Worm (Caenorhabditis elegans): ENCODE results near the gene nas-37.

nas-37 gene

ce11 chrX:9948963-9949362, at the start of gene nas-37:
Gene nas-37 (minus strand): TSS chrX:9949063.
- no peak for TF ChIP-seq unc-62 (GFP tag; optimal IDR thresholded peaks at IDR 0.05)

DNA sequence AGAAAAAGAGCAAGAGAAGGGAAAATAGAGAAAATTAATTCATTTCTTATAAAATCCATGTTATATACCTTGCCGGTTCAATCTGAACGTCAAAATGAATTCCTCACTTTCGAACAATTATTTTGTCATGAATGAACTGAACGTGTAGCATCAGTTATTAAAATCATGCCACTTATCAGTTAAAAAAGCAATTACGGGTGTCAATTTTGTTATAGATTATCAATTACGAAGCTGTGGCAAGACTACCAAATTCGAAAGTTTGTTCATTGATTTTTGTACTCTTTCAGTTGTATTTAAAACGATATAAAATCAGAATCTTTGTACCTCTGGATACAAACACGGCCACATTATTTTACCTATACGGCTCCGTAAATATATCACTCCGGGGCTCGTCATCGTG, 48.5 kb upstream of the nas-37 start:
- TF ChIP-seq unc-62 (GFP tag; optimal IDR thresholded peaks at IDR 0.05): no peak

ce11 chrX:9993100-9993499, 44.2 kb upstream of the nas-37 start:
- TF ChIP-seq unc-62 (GFP tag; optimal IDR thresholded peaks at IDR 0.05): no peak

DNA sequence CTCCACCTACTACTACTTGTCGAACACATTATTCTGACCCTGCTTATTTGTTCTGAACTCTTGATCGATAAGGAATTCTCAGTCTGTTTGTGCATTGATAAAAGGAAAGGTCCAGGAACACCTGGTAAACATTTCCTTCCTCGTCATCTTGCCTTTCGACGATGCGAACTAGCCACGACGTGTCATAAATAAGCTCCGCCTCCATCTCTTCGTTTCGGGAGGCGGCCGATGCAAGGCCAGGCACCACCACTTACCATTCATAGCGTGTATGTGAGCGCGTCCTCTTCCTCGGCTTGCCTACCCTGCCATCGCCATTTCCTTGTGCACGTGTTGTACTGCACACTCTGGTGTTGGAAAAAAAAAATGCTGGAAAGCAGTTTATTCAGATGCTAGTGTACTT, 40.0 kb upstream of the nas-37 start:
- no peak for TF ChIP-seq unc-62 (GFP tag; optimal IDR thresholded peaks at IDR 0.05)

ce11 chrX:9987166-9987565, 38.3 kb upstream of the nas-37 start:
- no peak for TF ChIP-seq unc-62 (GFP tag; optimal IDR thresholded peaks at IDR 0.05)

- no peak for TF ChIP-seq unc-62 (GFP tag; optimal IDR thresholded peaks at IDR 0.05)
Measured at ce11 chrX:9984889-9985404, 36.1 kb upstream of the nas-37 start, which contains the start of gene F19C6.5. Gene F19C6.5 (minus strand): TSS chrX:9984939.

- no peak for TF ChIP-seq unc-62 (GFP tag; optimal IDR thresholded peaks at IDR 0.05)
Measured at ce11 chrX:9981259-9981658, 32.4 kb upstream of the nas-37 start.

DNA sequence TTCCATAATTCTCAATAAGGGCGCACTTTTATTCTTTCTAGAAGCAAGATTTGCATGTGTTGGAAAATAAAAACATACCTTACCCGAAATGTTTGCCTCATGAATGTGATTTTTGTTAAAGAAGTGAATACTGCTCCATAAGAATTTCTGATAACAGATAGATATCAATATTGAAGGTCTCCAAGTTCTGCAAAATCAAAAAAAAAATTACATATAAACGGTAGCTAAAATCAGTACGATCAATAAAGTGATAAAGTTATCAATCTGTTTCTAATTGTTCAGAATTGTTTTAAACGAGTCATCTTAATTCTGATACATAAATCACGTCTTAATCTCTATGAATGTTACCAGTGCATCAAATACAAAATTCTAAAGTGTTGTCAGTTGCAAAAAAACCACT, 27.3 kb upstream of the nas-37 start, which contains the start of gene mgl-1:
Gene mgl-1 (minus strand): TSS at position 101 of the 400 bp plus-strand sequence.
- no peak for TF ChIP-seq unc-62 (GFP tag; optimal IDR thresholded peaks at IDR 0.05)

- no peak for TF ChIP-seq unc-62 (GFP tag; optimal IDR thresholded peaks at IDR 0.05)
Measured at ce11 chrX:9965275-9965674, 16.4 kb upstream of the nas-37 start, which contains the start of gene pssy-1. Gene pssy-1 (plus strand): TSS chrX:9965592.

DNA sequence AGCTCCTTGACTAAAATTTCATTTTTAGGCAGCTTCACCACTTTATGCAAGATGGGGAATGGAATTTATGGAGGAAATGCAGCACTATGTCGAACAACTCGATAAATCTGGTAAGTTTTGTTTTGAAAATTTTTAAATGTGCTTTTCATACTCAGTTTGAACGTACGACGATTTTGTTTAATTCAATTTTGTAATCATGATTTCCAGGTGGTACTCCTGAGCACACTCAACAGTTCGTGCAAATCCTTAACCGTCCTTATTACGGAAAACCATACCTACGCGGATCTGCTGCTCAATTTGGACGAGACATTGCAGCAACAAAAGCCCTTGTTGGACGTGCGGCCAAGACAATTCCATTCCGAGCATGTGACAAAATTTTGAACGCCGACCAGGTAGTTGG, 13.7 kb upstream of the nas-37 start:
- no peak for TF ChIP-seq unc-62 (GFP tag; optimal IDR thresholded peaks at IDR 0.05)

DNA sequence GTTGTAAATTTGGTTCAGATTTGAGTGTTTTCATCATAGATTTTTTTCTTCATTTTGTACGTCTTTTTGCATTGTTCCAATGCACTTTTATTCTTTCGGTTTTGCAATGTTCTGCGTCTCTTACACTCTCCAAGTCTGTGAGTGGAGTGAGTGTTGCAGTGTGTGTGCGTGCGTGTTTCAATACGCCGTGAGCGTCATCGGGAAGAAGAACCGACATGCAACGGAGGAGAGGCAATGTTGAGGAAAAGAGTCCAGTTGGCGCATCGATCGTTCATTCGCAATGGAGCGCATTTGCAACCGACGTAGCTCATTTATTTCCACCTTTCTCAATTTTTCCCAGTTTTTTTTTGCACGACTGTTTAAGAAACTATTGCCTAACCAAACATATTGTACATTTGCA, 9.7 kb upstream of the nas-37 start, which contains the start of gene ZC506.1:
Gene ZC506.1 (plus strand): TSS at position 400 of the 400 bp plus-strand sequence.
- TF ChIP-seq unc-62 (GFP tag; optimal IDR thresholded peaks at IDR 0.05): no peak

ce11 chrX:9957449-9957848, 8.6 kb upstream of the nas-37 start:
- no peak for TF ChIP-seq unc-62 (GFP tag; optimal IDR thresholded peaks at IDR 0.05)

DNA sequence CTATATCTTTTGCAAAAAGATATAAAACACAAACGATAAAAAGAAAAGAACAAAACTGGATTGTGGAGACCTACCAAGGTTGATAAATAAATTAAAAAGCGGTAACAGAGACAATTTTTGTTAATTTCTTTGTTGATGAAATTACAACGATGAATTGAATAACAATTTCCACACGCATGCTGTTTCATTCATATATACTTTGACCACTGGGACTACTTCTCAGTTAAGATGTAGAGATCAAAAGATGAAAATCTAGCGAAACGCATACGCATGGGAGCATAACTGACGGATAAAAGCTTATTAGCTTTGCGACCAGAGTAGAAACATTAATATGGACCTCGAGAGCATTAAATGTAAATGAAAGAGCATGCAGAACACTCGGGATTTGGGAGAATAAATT, 7.2 kb upstream of the nas-37 start:
- no peak for TF ChIP-seq unc-62 (GFP tag; optimal IDR thresholded peaks at IDR 0.05)

DNA sequence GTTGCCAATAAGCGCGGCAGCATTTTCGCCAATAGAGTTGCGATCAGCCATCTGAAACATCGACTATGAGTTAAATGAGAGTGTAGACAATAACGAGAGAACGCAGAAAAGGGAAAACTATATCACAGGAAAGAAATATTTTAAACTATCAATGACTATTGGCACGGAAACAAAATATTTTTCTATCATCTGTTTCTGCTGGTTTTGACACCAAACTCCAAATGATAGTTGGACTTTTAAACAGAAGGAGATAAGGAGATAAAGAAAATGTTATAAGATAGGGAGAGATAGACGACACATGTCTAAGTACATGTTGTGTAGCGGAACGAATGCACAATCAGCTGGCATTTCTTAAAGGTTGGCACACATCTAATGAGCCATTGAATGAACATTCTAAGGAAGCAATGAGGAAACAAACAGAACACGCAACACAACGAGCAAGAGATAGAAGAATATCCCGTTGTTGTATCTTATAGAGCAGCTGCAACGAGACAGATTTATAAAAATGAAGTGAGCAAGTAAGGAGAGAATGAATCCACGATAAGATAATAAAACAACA, 5.7 kb upstream of the nas-37 start, which contains the start of gene cysl-1:
Gene cysl-1 (minus strand): TSS at position 51 of the 559 bp plus-strand sequence.
- no peak for TF ChIP-seq unc-62 (GFP tag; optimal IDR thresholded peaks at IDR 0.05)

ce11 chrX:9948528-9948927, 335 bp downstream of the nas-37 start:
- no peak for TF ChIP-seq unc-62 (GFP tag; optimal IDR thresholded peaks at IDR 0.05)

DNA sequence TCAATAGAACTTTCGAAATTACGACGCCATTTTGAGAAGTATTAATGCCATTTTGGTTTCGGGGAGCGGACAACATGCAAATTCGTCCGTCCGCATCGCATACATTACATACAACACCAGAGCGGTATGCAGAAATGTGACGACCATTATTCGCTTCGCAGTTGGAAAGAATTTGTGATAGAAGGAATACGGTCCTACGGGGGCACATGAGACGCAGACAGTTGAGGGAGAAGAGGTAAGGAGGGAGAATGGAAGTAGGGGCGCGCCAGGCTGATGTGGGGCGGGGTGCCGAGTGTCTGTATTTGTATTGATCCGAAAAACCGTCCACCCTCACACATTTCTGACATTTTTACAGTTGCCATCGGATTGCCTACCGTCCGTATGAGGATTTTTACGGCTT, 7.5 kb downstream of the nas-37 start:
- no peak for TF ChIP-seq unc-62 (GFP tag; optimal IDR thresholded peaks at IDR 0.05)

DNA sequence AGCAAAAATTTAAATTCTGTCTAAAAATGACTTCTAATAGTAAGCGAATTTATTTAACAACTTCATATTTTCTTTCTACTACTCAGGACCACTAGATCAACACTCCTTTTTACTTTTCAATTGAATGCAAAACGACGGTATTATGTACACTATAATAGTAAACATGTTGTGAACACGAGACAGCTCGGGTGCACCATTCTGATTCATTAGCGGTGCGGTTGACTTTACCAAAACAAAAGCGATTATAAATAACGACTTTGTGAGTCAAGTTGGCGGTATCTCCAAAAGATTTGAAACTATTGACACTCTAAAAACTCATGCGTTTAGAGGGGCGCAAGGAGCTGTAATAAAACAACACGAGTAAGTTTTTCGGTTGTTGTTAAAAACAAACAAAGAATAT, 8.3 kb downstream of the nas-37 start:
- TF ChIP-seq unc-62 (GFP tag; optimal IDR thresholded peaks at IDR 0.05): no peak

- no peak for TF ChIP-seq unc-62 (GFP tag; optimal IDR thresholded peaks at IDR 0.05)
Measured at ce11 chrX:9938537-9938936, 10.3 kb downstream of the nas-37 start, which contains the start of the genes C17G1.5 and C17G1.14. Gene C17G1.5 (plus strand): TSS chrX:9938802. Gene C17G1.14 (plus strand): TSS chrX:9938813.

Data from whole organism, dauer.